Fruit fly (Drosophila melanogaster) whole organism, embryonic: ENCODE results near the gene mRpL13.

Source experiments
- C15 ChIP-seq: fragments of 200-800 bp; sonication (Bioruptor generic); IDR thresholded peaks from 3 replicates; pipeline ENCODE4 v1.3.6; 2022; ENCODE audit warnings: missing biosample characterization, missing genetic modification characterization
- CG11695 ChIP-seq: fragments of 200-800 bp; sonication (Bioruptor generic); IDR thresholded peaks from 3 replicates; pipeline ENCODE4 v1.3.6; 2022; ENCODE audit warnings: missing biosample characterization, missing genetic modification characterization
- CG12071 ChIP-seq: fragments of 200-800 bp; sonication (Bioruptor generic); optimal IDR thresholded peaks from 3 replicates; lab custom pipeline; 2018; ENCODE audit warnings: missing biosample characterization, mild to moderate bottlenecking, missing genetic modification characterization
- CG12942 ChIP-seq: fragments of 200-800 bp; sonication (Bioruptor generic); optimal IDR thresholded peaks from 3 replicates; lab custom pipeline; 2016; ENCODE audit warnings: missing biosample characterization, missing genetic modification characterization
- CG13123 ChIP-seq: fragments of 200-800 bp; sonication (Bioruptor generic); optimal IDR thresholded peaks from 2 replicates; lab custom pipeline; 2016; ENCODE audit warnings: missing biosample characterization, missing genetic modification characterization
- CG15514 ChIP-seq: fragments of 200-800 bp; sonication (Bioruptor generic); optimal IDR thresholded peaks from 3 replicates; lab custom pipeline; 2017; ENCODE audit warnings: missing biosample characterization, missing genetic modification characterization, mild to moderate bottlenecking, moderate library complexity, missing genetic modification reagents
- CG1603 ChIP-seq: fragments of 200-800 bp; sonication (Bioruptor generic); optimal IDR thresholded peaks from 2 replicates; lab custom pipeline; 2019; ENCODE audit warnings: missing biosample characterization, mild to moderate bottlenecking, missing genetic modification characterization, moderate library complexity
- CG17385 ChIP-seq: fragments of 200-800 bp; sonication (Bioruptor generic); optimal IDR thresholded peaks from 3 replicates; lab custom pipeline; 2018; ENCODE audit warnings: missing biosample characterization, mild to moderate bottlenecking, missing genetic modification characterization
- CG2202 ChIP-seq: fragments of 200-800 bp; sonication (Bioruptor generic); optimal IDR thresholded peaks from 2 replicates; lab custom pipeline; 2018; ENCODE audit warnings: missing biosample characterization, mild to moderate bottlenecking, missing genetic modification characterization
- CG30020 ChIP-seq: fragments of 200-800 bp; optimal IDR thresholded peaks from 2 replicates; lab custom pipeline; 2019; ENCODE audit warnings: missing biosample characterization, mild to moderate bottlenecking, missing genetic modification characterization, moderate library complexity
- CG31388 ChIP-seq: fragments of 200-800 bp; sonication (Bioruptor generic); optimal IDR thresholded peaks from 2 replicates; lab custom pipeline; 2016; ENCODE audit warnings: missing biosample characterization, missing genetic modification characterization
- CG3163 ChIP-seq: fragments of 200-800 bp; sonication (Bioruptor generic); optimal IDR thresholded peaks from 3 replicates; lab custom pipeline; 2016; ENCODE audit warnings: missing biosample characterization, missing genetic modification characterization
- CG33213 ChIP-seq: fragments of 200-800 bp; sonication (Bioruptor generic); optimal IDR thresholded peaks from 3 replicates; lab custom pipeline; 2016; ENCODE audit warnings: missing biosample characterization, missing genetic modification characterization
- CG4328 ChIP-seq: fragments of 200-800 bp; sonication (Bioruptor generic); optimal IDR thresholded peaks from 3 replicates; lab custom pipeline; 2017; ENCODE audit warnings: missing biosample characterization, missing genetic modification reagents, missing genetic modification characterization
- CG6175 ChIP-seq: fragments of 200-800 bp; sonication (Bioruptor generic); IDR thresholded peaks from 3 replicates; pipeline ENCODE4 v1.3.6; 2022; ENCODE audit warnings: missing biosample characterization, missing genetic modification characterization
- CG6689 ChIP-seq: fragments of 200-800 bp; sonication (Bioruptor generic); IDR thresholded peaks from 2 replicates; pipeline ENCODE4 v1.3.6; 2022; ENCODE audit warnings: missing biosample characterization, missing genetic modification characterization
- CG7963 ChIP-seq: fragments of 200-800 bp; sonication (Bioruptor generic); IDR thresholded peaks from 3 replicates; pipeline ENCODE4 v1.3.6; 2022; ENCODE audit warnings: missing biosample characterization, missing genetic modification characterization; ENCODE audit not compliant: partially characterized antibody
- CG8924 ChIP-seq: fragments of 200-800 bp; optimal IDR thresholded peaks from 3 replicates; lab custom pipeline; 2019; ENCODE audit warnings: missing biosample characterization, mild to moderate bottlenecking, missing genetic modification characterization, moderate library complexity
- CG9215 ChIP-seq: fragments of 200-800 bp; sonication (Bioruptor generic); IDR thresholded peaks from 2 replicates; pipeline ENCODE4 v1.3.6; 2022; ENCODE audit warnings: missing biosample characterization, missing genetic modification characterization
- CG9609 ChIP-seq: fragments of 200-800 bp; sonication (Bioruptor generic); optimal IDR thresholded peaks from 3 replicates; lab custom pipeline; 2016; ENCODE audit warnings: missing biosample characterization, missing genetic modification characterization
- CG9876 ChIP-seq: fragments of 200-800 bp; sonication (Bioruptor generic); optimal IDR thresholded peaks from 2 replicates; lab custom pipeline; 2016; ENCODE audit warnings: missing biosample characterization, missing genetic modification characterization
- Dbx ChIP-seq: fragments of 200-800 bp; sonication (Bioruptor generic); IDR thresholded peaks from 3 replicates; pipeline ENCODE4 v1.3.6; 2022; ENCODE audit warnings: missing biosample characterization, missing genetic modification characterization
- Doc2 ChIP-seq: fragments of 200-800 bp; sonication (Bioruptor generic); IDR thresholded peaks from 2 replicates; pipeline ENCODE4 v1.3.6; 2022; ENCODE audit warnings: missing biosample characterization, missing genetic modification characterization
- HmgZ ChIP-seq: fragments of 200-800 bp; sonication (Bioruptor generic); optimal IDR thresholded peaks from 2 replicates; lab custom pipeline; 2018; ENCODE audit warnings: missing biosample characterization, mild to moderate bottlenecking, missing genetic modification characterization
- Hr51 ChIP-seq, 2 experiments: fragments of 200-800 bp; sonication (Bioruptor generic); optimal IDR thresholded peaks; 2 replicates in 1 of 2; 3 replicates in 1 of 2; lab custom pipeline; 2016 to 2018; ENCODE audit warnings: missing biosample characterization in 2 of 2, missing genetic modification characterization in 2 of 2, mild to moderate bottlenecking in 1 of 2, moderate library complexity in 1 of 2
- Lim3 ChIP-seq: fragments of 200-800 bp; sonication (Bioruptor generic); IDR thresholded peaks from 2 replicates; pipeline ENCODE4 v1.3.6; 2022; ENCODE audit warnings: missing biosample characterization, missing genetic modification characterization
- Rx ChIP-seq: fragments of 200-800 bp; sonication (Bioruptor generic); IDR thresholded peaks from 2 replicates; pipeline ENCODE4 v1.3.6; 2022; ENCODE audit warnings: missing biosample characterization, missing genetic modification characterization
- Sry-δ ChIP-seq: fragments of 200-800 bp; sonication (Bioruptor generic); optimal IDR thresholded peaks from 2 replicates; lab custom pipeline; 2016; ENCODE audit warnings: missing biosample characterization, missing genetic modification characterization
- aop ChIP-seq: fragments of 200-800 bp; sonication (Bioruptor generic); IDR thresholded peaks from 2 replicates; pipeline ENCODE4 v1.3.6; 2022; ENCODE audit warnings: missing biosample characterization, missing genetic modification characterization
- ase ChIP-seq: fragments of 200-800 bp; sonication (Bioruptor generic); IDR thresholded peaks from 3 replicates; pipeline ENCODE4 v1.3.6; 2022; ENCODE audit warnings: missing biosample characterization, missing genetic modification characterization
- ash1 ChIP-seq: fragments of 200-800 bp; sonication (Bioruptor generic); optimal IDR thresholded peaks from 2 replicates; lab custom pipeline; 2018; ENCODE audit warnings: missing biosample characterization, mild to moderate bottlenecking, missing genetic modification characterization
- az2 ChIP-seq: fragments of 200-800 bp; sonication (Bioruptor generic); optimal IDR thresholded peaks from 3 replicates; lab custom pipeline; 2016; ENCODE audit warnings: missing biosample characterization, missing genetic modification characterization
- bbx ChIP-seq: fragments of 200-800 bp; sonication (Bioruptor generic); IDR thresholded peaks from 2 replicates; pipeline ENCODE4 v1.3.6; 2022; ENCODE audit warnings: missing biosample characterization, missing genetic modification characterization; ENCODE audit not compliant: partially characterized antibody
- cad ChIP-seq: fragments of >200 bp; optimal IDR thresholded peaks from 2 replicates; lab custom pipeline; 2017; ENCODE audit warnings: missing biosample characterization, missing genetic modification characterization
- dysf ChIP-seq: fragments of 200-800 bp; sonication (Bioruptor generic); IDR thresholded peaks from 3 replicates; pipeline ENCODE4 v1.3.6; 2022; ENCODE audit warnings: missing biosample characterization, missing genetic modification characterization
- esg ChIP-seq: fragments of 200-800 bp; sonication (Bioruptor generic); conservative IDR thresholded peaks from 2 replicates; pipeline ENCODE4 v1.3.6; 2022; ENCODE audit warnings: missing biosample characterization, missing genetic modification characterization
- eve ChIP-seq, 2 experiments: fragments of >200 bp; optimal IDR thresholded peaks; 2 replicates each; lab custom pipeline; 2017; ENCODE audit warnings: missing biosample characterization in 2 of 2, missing genetic modification characterization in 2 of 2
- gfzf ChIP-seq: fragments of 200-800 bp; sonication (Bioruptor generic); optimal IDR thresholded peaks from 2 replicates; lab custom pipeline; 2016; ENCODE audit warnings: missing biosample characterization, mild to moderate bottlenecking, missing genetic modification characterization, moderate library complexity
- gt ChIP-seq: fragments of 200-800 bp; sonication (Bioruptor generic); IDR thresholded peaks from 2 replicates; pipeline ENCODE4 v1.3.6; 2022; ENCODE audit warnings: missing biosample characterization, missing genetic modification characterization
- h ChIP-seq: fragments of >200 bp; optimal IDR thresholded peaks from 2 replicates; lab custom pipeline; 2017
- hbn ChIP-seq: fragments of 200-800 bp; sonication (Bioruptor generic); IDR thresholded peaks from 2 replicates; pipeline ENCODE4 v1.3.6; 2022; ENCODE audit warnings: missing biosample characterization, missing genetic modification characterization; ENCODE audit not compliant: partially characterized antibody
- hkb ChIP-seq, 2 experiments: fragments of 200-800 bp in 1 of 2; fragments of >200 bp in 1 of 2; sonication (Bioruptor generic) in 1 of 2; IDR thresholded peaks in 1 of 2; optimal IDR thresholded peaks in 1 of 2; 2 replicates each; pipeline versions ENCODE4 v1.3.6 to Lab custom; 2017 to 2022; ENCODE audit warnings: missing biosample characterization in 1 of 2, missing genetic modification characterization in 1 of 2
- insv ChIP-seq, 2 experiments: fragments of 200-800 bp; sonication (Bioruptor generic); optimal IDR thresholded peaks; 3 replicates each; lab custom pipeline; 2016 to 2018; ENCODE audit warnings: missing biosample characterization in 2 of 2, missing genetic modification characterization in 2 of 2
- lola ChIP-seq, 3 experiments: fragments of >200 bp in 2 of 3; fragments of 200-800 bp in 1 of 3; sonication (Bioruptor generic) in 1 of 3; optimal IDR thresholded peaks; 2 replicates each; lab custom pipeline; 2017 to 2019; ENCODE audit warnings: missing biosample characterization in 3 of 3, missing genetic modification characterization in 3 of 3, mild to moderate bottlenecking in 1 of 3, moderate library complexity in 1 of 3
- mam ChIP-seq: fragments of 200-800 bp; sonication (Bioruptor generic); optimal IDR thresholded peaks from 3 replicates; lab custom pipeline; 2016; ENCODE audit warnings: missing biosample characterization, missing genetic modification characterization
- onecut ChIP-seq: fragments of 200-800 bp; sonication (Bioruptor generic); IDR thresholded peaks from 2 replicates; pipeline ENCODE4 v1.3.6; 2022; ENCODE audit warnings: missing biosample characterization, missing genetic modification characterization
- prd ChIP-seq, 3 experiments: fragments of >200 bp in 2 of 3; fragments of 200-800 bp in 1 of 3; sonication (Bioruptor generic) in 1 of 3; optimal IDR thresholded peaks in 2 of 3; IDR thresholded peaks in 1 of 3; 2 replicates in 2 of 3; 3 replicates in 1 of 3; pipeline versions ENCODE4 v1.3.6 to Lab custom; 2017 to 2022; ENCODE audit warnings: missing biosample characterization in 1 of 3, missing genetic modification characterization in 1 of 3
- ssp ChIP-seq: fragments of 200-800 bp; sonication (Bioruptor generic); IDR thresholded peaks from 2 replicates; pipeline ENCODE4 v1.3.6; 2022; ENCODE audit warnings: missing biosample characterization, missing genetic modification characterization
- tgo ChIP-seq: fragments of 200-800 bp; sonication (Bioruptor generic); IDR thresholded peaks from 3 replicates; pipeline ENCODE4 v1.3.6; 2022; ENCODE audit warnings: missing biosample characterization, missing genetic modification characterization
- ttk ChIP-seq: fragments of 200-800 bp; sonication (Bioruptor generic); IDR thresholded peaks from 2 replicates; pipeline ENCODE4 v2.1.2; 2022; ENCODE audit warnings: missing biosample characterization, missing genetic modification characterization
- usp ChIP-seq: fragments of >200 bp; optimal IDR thresholded peaks from 2 replicates; lab custom pipeline; 2017; ENCODE audit warnings: missing biosample characterization, missing genetic modification characterization

mRpL13 gene

DNA sequence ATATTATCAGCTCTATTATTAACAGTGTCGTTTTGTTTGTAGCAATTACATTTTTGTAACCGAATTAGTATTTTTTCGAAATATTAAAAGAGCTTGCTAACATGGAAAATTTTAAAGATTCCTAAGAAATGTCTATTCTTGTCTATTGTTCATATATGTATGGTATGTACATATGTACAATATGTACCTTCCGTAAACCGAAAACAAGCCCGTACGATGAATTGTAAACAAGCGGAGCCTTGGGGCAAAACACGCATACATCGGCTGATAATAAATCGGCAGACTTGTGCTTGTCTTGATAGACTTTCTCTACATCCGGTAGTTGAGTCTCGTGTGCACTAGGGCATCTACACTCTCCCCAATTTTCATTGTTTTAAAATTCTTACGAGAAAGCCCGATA lies 36.2 kb downstream of the mRpL13 start (continued):
- TF ChIP-seq CG3163 (GFP tag; lab: Kevin White, UChicago) (no peak), ash1 (GFP tag; lab: Kevin White, UChicago) (no peak), CG1603 (tag; lab: Kevin White, UChicago) (peak; percentile 38), CG12071 (GFP tag; lab: Kevin White, UChicago) (peak; percentile 60), tgo (GFP tag; lab: Robert Waterston, UW) (no peak), CG33213 (peak; percentile 60), Dbx (GFP tag; lab: Robert Waterston, UW) (no peak), lola (GFP tag; optimal IDR thresholded peaks at IDR 0.05; lab: Kevin White, UChicago) (peak in 1 of 3 experiments; percentile 40), dysf (no peak; the same call in 2 of the 3 replicates), esg (GFP tag; lab: Robert Waterston, UW) (no peak), insv (GFP tag; optimal IDR thresholded peaks at IDR 0.05; lab: Kevin White, UChicago) (peak in 1 of 2 experiments; percentile 14), mam (GFP tag; lab: Kevin White, UChicago) (no peak), Rx (GFP tag; lab: Robert Waterston, UW) (no peak), Doc2 (GFP tag; lab: Robert Waterston, UW) (no peak), CG7963 (no peak), Hr51 (GFP tag; optimal IDR thresholded peaks at IDR 0.05; lab: Kevin White, UChicago) (no peak), CG6175 (GFP tag; lab: Robert Waterston, UW) (no peak), CG9609 (no peak), h (no peak), onecut (GFP tag; lab: Robert Waterston, UW) (peak; percentile 68), CG4328 (GFP tag; lab: Kevin White, UChicago) (peak; percentile 59), hkb (optimal IDR thresholded peaks at IDR 0.05; lab: Kevin White, UChicago) (no peak), hkb (GFP tag; IDR thresholded peaks at IDR 0.05; lab: Robert Waterston, UW) (peak; percentile 43; the same call in 1 of the 2 replicates), az2 (no peak), Lim3 (GFP tag; lab: Robert Waterston, UW) (no peak), gfzf (GFP tag; lab: Kevin White, UChicago) (no peak), CG15514 (GFP tag; lab: Kevin White, UChicago) (no peak), bbx (GFP tag; lab: Robert Waterston, UW) (no peak), eve (GFP tag; optimal IDR thresholded peaks at IDR 0.05; lab: Kevin White, UChicago) (no peak), CG30020 (tag; lab: Kevin White, UChicago) (no peak), ssp (GFP tag; lab: Robert Waterston, UW) (no peak), CG6689 (GFP tag; lab: Robert Waterston, UW) (no peak), CG9876 (GFP tag; lab: Kevin White, UChicago) (no peak), HmgZ (tag; lab: Kevin White, UChicago) (no peak), CG13123 (GFP tag; lab: Kevin White, UChicago) (peak; percentile 19), aop (GFP tag; lab: Robert Waterston, UW) (no peak), hbn (GFP tag; lab: Robert Waterston, UW) (no peak), CG11695 (GFP tag; lab: Robert Waterston, UW) (peak; percentile 48; the same call in 1 of the 3 replicates), gt (GFP tag; lab: Robert Waterston, UW) (no peak), CG17385 (GFP tag; lab: Kevin White, UChicago) (peak; percentile 22), CG9215 (GFP tag; lab: Robert Waterston, UW) (no peak), ttk (GFP tag; lab: Robert Waterston, UW) (no peak), CG12942 (peak; percentile 9), CG31388 (GFP tag; lab: Kevin White, UChicago) (no peak), Sry-δ (GFP tag; lab: Kevin White, UChicago) (no peak), prd (optimal IDR thresholded peaks at IDR 0.05; lab: Kevin White, UChicago) (no peak), prd (GFP tag; IDR thresholded peaks at IDR 0.05; lab: Robert Waterston, UW) (no peak), usp (no peak), CG8924 (peak; percentile 8), C15 (GFP tag; lab: Robert Waterston, UW) (no peak), cad (GFP tag; lab: Kevin White, UChicago) (no peak), CG2202 (tag; lab: Kevin White, UChicago) (peak; percentile 65), ase (GFP tag; lab: Robert Waterston, UW) (no peak)
